Worm (Caenorhabditis elegans) whole organism, young adult: Measurements from ENCODE around the gene F49C5.11.
A peak's percentile ranks its signal among the peaks of the same experiment; 100 is the strongest.

Experiments used
- B0261.1 ChIP-seq: sonication (generic microtip); optimal IDR thresholded peaks from 2 replicates; lab custom pipeline; 2016; ENCODE audit warnings: mild to moderate bottlenecking, missing genetic modification characterization, moderate library complexity, missing compliant biosample characterization
- C17E4.6 ChIP-seq: fragments of 200-800 bp; sonication (Bioruptor generic); IDR thresholded peaks from 2 replicates; pipeline ENCODE4 v1.3.6; 2022; ENCODE audit warnings: missing genetic modification reagents, missing genetic modification characterization, missing compliant biosample characterization
- F10E7.11 ChIP-seq: sonication (generic microtip); optimal IDR thresholded peaks from 2 replicates; lab custom pipeline; 2017; ENCODE audit warnings: mild to moderate bottlenecking, missing genetic modification characterization, moderate library complexity, missing compliant biosample characterization
- F33H1.4 ChIP-seq: fragments of 200-800 bp; sonication (Bioruptor generic); IDR thresholded peaks from 2 replicates; pipeline ENCODE4 v1.3.6; 2022; ENCODE audit warnings: missing genetic modification reagents, missing genetic modification characterization, missing compliant biosample characterization
- F49E8.2 ChIP-seq: sonication (generic microtip); optimal IDR thresholded peaks from 3 replicates; lab custom pipeline; 2017; ENCODE audit warnings: missing genetic modification characterization, mild to moderate bottlenecking, missing compliant biosample characterization, antibody characterized with exemption, moderate library complexity; ENCODE audit not compliant: insufficient read depth
- F55B11.4 ChIP-seq: sonication (generic microtip); optimal IDR thresholded peaks from 2 replicates; lab custom pipeline; 2016; ENCODE audit warnings: missing compliant biosample characterization, missing genetic modification characterization, borderline replicate concordance; ENCODE audit not compliant: insufficient read depth
- F57A8.1 ChIP-seq: fragments of 200-800 bp; sonication (Bioruptor generic); optimal IDR thresholded peaks from 2 replicates; lab custom pipeline; 2018; ENCODE audit warnings: mild to moderate bottlenecking, missing genetic modification characterization, moderate library complexity, missing compliant biosample characterization
- K11D2.4 ChIP-seq: fragments of 200-800 bp; sonication (Bioruptor generic); IDR thresholded peaks from 2 replicates; pipeline ENCODE4 v1.3.6; 2022; ENCODE audit warnings: missing genetic modification reagents, missing genetic modification characterization, missing compliant biosample characterization
- K12H6.12 ChIP-seq: fragments of 200-800 bp; sonication (Bioruptor generic); optimal IDR thresholded peaks from 2 replicates; lab custom pipeline; 2018; ENCODE audit warnings: mild to moderate bottlenecking, missing genetic modification characterization, missing compliant biosample characterization
- Y53G8AR.9 ChIP-seq: fragments of 200-800 bp; sonication (Bioruptor generic); conservative IDR thresholded peaks from 2 replicates; pipeline ENCODE4 v1.3.6; 2022; ENCODE audit warnings: missing genetic modification reagents, missing genetic modification characterization, missing compliant biosample characterization
- Y95B8A.8 ChIP-seq: fragments of 200-800 bp; sonication (Bioruptor generic); IDR thresholded peaks from 2 replicates; pipeline ENCODE4 v1.3.6; 2022; ENCODE audit warnings: missing genetic modification reagents, missing genetic modification characterization, missing compliant biosample characterization
- attf-5 ChIP-seq: fragments of 200-800 bp; sonication (Bioruptor generic); optimal IDR thresholded peaks from 2 replicates; lab custom pipeline; 2018; ENCODE audit warnings: mild to moderate bottlenecking, missing genetic modification characterization, missing compliant biosample characterization
- ccch-3 ChIP-seq: fragments of 200-800 bp; sonication (Bioruptor generic); optimal IDR thresholded peaks from 2 replicates; lab custom pipeline; 2018; ENCODE audit warnings: mild to moderate bottlenecking, missing genetic modification characterization, missing compliant biosample characterization
- cebp-2 ChIP-seq: fragments of 200-800 bp; sonication (Bioruptor generic); IDR thresholded peaks from 2 replicates; pipeline ENCODE4 v1.3.6; 2022; ENCODE audit warnings: missing genetic modification characterization, missing compliant biosample characterization
- ceh-40 ChIP-seq: fragments of 200-800 bp; sonication (Bioruptor generic); IDR thresholded peaks from 2 replicates; pipeline ENCODE4 v1.3.6; 2022; ENCODE audit warnings: missing genetic modification characterization, missing compliant biosample characterization
- ceh-58 ChIP-seq: fragments of 200-800 bp; sonication (Bioruptor generic); IDR thresholded peaks from 2 replicates; pipeline ENCODE4 v1.3.6; 2022; ENCODE audit warnings: missing genetic modification characterization, missing compliant biosample characterization
- ceh-79 ChIP-seq: sonication (generic microtip); optimal IDR thresholded peaks from 2 replicates; lab custom pipeline; 2017; ENCODE audit warnings: mild to moderate bottlenecking, missing genetic modification characterization, missing compliant biosample characterization
- chd-7 ChIP-seq: sonication (generic microtip); optimal IDR thresholded peaks from 2 replicates; lab custom pipeline; 2016; ENCODE audit warnings: mild to moderate bottlenecking, missing genetic modification characterization, moderate library complexity, missing compliant biosample characterization
- dox-1 ChIP-seq: fragments of 200-800 bp; sonication (Bioruptor generic); IDR thresholded peaks from 2 replicates; pipeline ENCODE4 v1.3.6; 2022; ENCODE audit warnings: missing genetic modification reagents, missing genetic modification characterization, missing compliant biosample characterization
- dpl-1 ChIP-seq: fragments of 150-350 bp; optimal IDR thresholded peaks from 2 replicates; lab custom pipeline; 2014; ENCODE audit warnings: missing biosample characterization, missing genetic modification reagents, missing genetic modification characterization
- egrh-3 ChIP-seq: fragments of 200-800 bp; sonication (Bioruptor generic); IDR thresholded peaks from 2 replicates; pipeline ENCODE4 v1.3.6; 2022; ENCODE audit warnings: missing genetic modification reagents, missing genetic modification characterization, missing compliant biosample characterization
- ekl-4 ChIP-seq: fragments of 200-800 bp; sonication (Bioruptor generic); IDR thresholded peaks from 2 replicates; pipeline ENCODE4 v1.3.6; 2022; ENCODE audit warnings: missing genetic modification reagents, missing genetic modification characterization, missing compliant biosample characterization
- fkh-3 ChIP-seq: sonication (generic microtip); optimal IDR thresholded peaks from 2 replicates; lab custom pipeline; 2016; ENCODE audit warnings: mild to moderate bottlenecking, missing genetic modification characterization, missing compliant biosample characterization
- him-1 ChIP-seq: sonication (generic microtip); optimal IDR thresholded peaks from 2 replicates; lab custom pipeline; 2016; ENCODE audit warnings: missing genotype, missing genetic modification reagents, missing genetic modification characterization, missing compliant biosample characterization
- hrde-1 ChIP-seq: sonication (generic microtip); optimal IDR thresholded peaks from 2 replicates; lab custom pipeline; 2016; ENCODE audit warnings: missing genetic modification characterization, mild to moderate bottlenecking, missing compliant biosample characterization, moderate library complexity, missing genotype, missing genetic modification reagents, borderline replicate concordance
- let-607 ChIP-seq, 2 experiments: fragments of 200-800 bp in 1 of 2; sonication (Bioruptor generic) in 1 of 2; sonication (generic microtip) in 1 of 2; optimal IDR thresholded peaks; 2 replicates each; lab custom pipeline; 2016 to 2018; ENCODE audit warnings: mild to moderate bottlenecking in 2 of 2, missing compliant biosample characterization in 2 of 2, missing genetic modification characterization in 2 of 2, moderate library complexity in 2 of 2, missing genotype in 1 of 2
- lin-26 ChIP-seq: fragments of 200-800 bp; sonication (Bioruptor generic); IDR thresholded peaks from 2 replicates; pipeline ENCODE4 v1.3.6; 2022; ENCODE audit warnings: missing genetic modification reagents, missing genetic modification characterization, missing compliant biosample characterization
- lin-35 ChIP-seq, 3 experiments: fragments of 150-350 bp in 2 of 3; sonication (generic microtip) in 1 of 3; optimal IDR thresholded peaks; 2 replicates each; lab custom pipeline; 2014 to 2018; ENCODE audit warnings: missing biosample characterization in 3 of 3, missing genetic modification characterization in 3 of 3, missing genetic modification reagents in 3 of 3
- lir-1 ChIP-seq: fragments of 200-800 bp; sonication (Bioruptor generic); conservative IDR thresholded peaks from 2 replicates; pipeline ENCODE4 v1.3.6; 2022; ENCODE audit warnings: missing genetic modification reagents, missing genetic modification characterization, missing compliant biosample characterization
- lsy-27 ChIP-seq: sonication (generic microtip); optimal IDR thresholded peaks from 2 replicates; lab custom pipeline; 2017; ENCODE audit warnings: missing genetic modification characterization, mild to moderate bottlenecking, missing compliant biosample characterization, antibody characterized with exemption, missing genotype, borderline replicate concordance; ENCODE audit not compliant: insufficient read depth
- madf-6 ChIP-seq: fragments of 200-800 bp; sonication (Bioruptor generic); IDR thresholded peaks from 2 replicates; pipeline ENCODE4 v1.3.6; 2022; ENCODE audit warnings: missing genetic modification reagents, missing genetic modification characterization, missing compliant biosample characterization
- madf-8 ChIP-seq: fragments of 200-800 bp; sonication (Bioruptor generic); conservative IDR thresholded peaks from 2 replicates; pipeline ENCODE4 v1.3.6; 2022; ENCODE audit warnings: missing genetic modification reagents, missing genetic modification characterization, missing compliant biosample characterization
- mcd-1 ChIP-seq: fragments of 200-800 bp; sonication (Bioruptor generic); IDR thresholded peaks from 2 replicates; pipeline ENCODE4 v1.3.6; 2022; ENCODE audit warnings: missing genetic modification reagents, missing genetic modification characterization, missing compliant biosample characterization
- mel-28 ChIP-seq: sonication (generic microtip); optimal IDR thresholded peaks from 2 replicates; lab custom pipeline; 2016; ENCODE audit warnings: borderline replicate concordance, mild to moderate bottlenecking, missing genetic modification characterization, missing compliant biosample characterization
- mes-4 ChIP-seq: sonication (generic microtip); optimal IDR thresholded peaks from 2 replicates; lab custom pipeline; 2016; ENCODE audit warnings: missing genotype, missing genetic modification characterization, missing compliant biosample characterization
- mxl-1 ChIP-seq: sonication (generic microtip); optimal IDR thresholded peaks from 2 replicates; lab custom pipeline; 2016; ENCODE audit warnings: missing genetic modification characterization, missing compliant biosample characterization
- nhr-179 ChIP-seq: sonication (generic microtip); optimal IDR thresholded peaks from 2 replicates; lab custom pipeline; 2016; ENCODE audit warnings: mild to moderate bottlenecking, missing genetic modification characterization, missing compliant biosample characterization
- pha-4 ChIP-seq: fragments of 150-350 bp; sonication (generic microtip); optimal IDR thresholded peaks from 2 replicates; lab custom pipeline; 2014; ENCODE audit warnings: missing biosample characterization, missing genetic modification reagents, missing genetic modification characterization
- rcor-1 ChIP-seq: fragments of 200-800 bp; sonication (Bioruptor generic); IDR thresholded peaks from 2 replicates; pipeline ENCODE4 v1.3.6; 2022; ENCODE audit warnings: missing genetic modification reagents, missing genetic modification characterization, missing compliant biosample characterization
- rec-8 ChIP-seq, 2 experiments: sonication (generic microtip); optimal IDR thresholded peaks; 2 replicates each; lab custom pipeline; 2016; ENCODE audit warnings: mild to moderate bottlenecking in 2 of 2, missing genetic modification characterization in 2 of 2, missing genetic modification reagents in 2 of 2, missing genotype in 2 of 2, missing biosample characterization in 1 of 2, missing compliant biosample characterization in 1 of 2, moderate library complexity in 1 of 2
- repo-1 ChIP-seq: sonication (generic microtip); optimal IDR thresholded peaks from 2 replicates; lab custom pipeline; 2017; ENCODE audit warnings: mild to moderate bottlenecking, missing genetic modification characterization, missing compliant biosample characterization
- snpc-4 ChIP-seq, 5 experiments: fragments of 150-350 bp in 1 of 5; sonication (generic microtip) in 4 of 5; optimal IDR thresholded peaks; 2 replicates each; lab custom pipeline; 2014 to 2018; ENCODE audit warnings: missing genetic modification characterization in 5 of 5, missing biosample characterization in 3 of 5, antibody characterized with exemption in 2 of 5, mild to moderate bottlenecking in 2 of 5, missing compliant biosample characterization in 2 of 5, missing genotype in 2 of 5, moderate library complexity in 2 of 5, missing genetic modification reagents in 1 of 5
- unc-130 ChIP-seq: sonication (generic microtip); optimal IDR thresholded peaks from 2 replicates; lab custom pipeline; 2016; ENCODE audit warnings: missing genetic modification reagents, missing genetic modification characterization, missing compliant biosample characterization
- xnd-1 ChIP-seq: sonication (generic microtip); optimal IDR thresholded peaks from 2 replicates; lab custom pipeline; 2016; ENCODE audit warnings: missing genotype, missing genetic modification reagents, missing genetic modification characterization, missing compliant biosample characterization
- ztf-18 ChIP-seq: sonication (generic microtip); optimal IDR thresholded peaks from 2 replicates; lab custom pipeline; 2016; ENCODE audit warnings: missing genotype, mild to moderate bottlenecking, missing genetic modification characterization, missing compliant biosample characterization
- ztf-26 ChIP-seq: sonication (generic microtip); optimal IDR thresholded peaks from 2 replicates; lab custom pipeline; 2017; ENCODE audit warnings: missing genetic modification characterization, missing compliant biosample characterization
- ztf-28 ChIP-seq: fragments of 200-800 bp; sonication (Bioruptor generic); IDR thresholded peaks from 2 replicates; pipeline ENCODE4 v1.3.6; 2022; ENCODE audit warnings: missing genetic modification reagents, missing genetic modification characterization, missing compliant biosample characterization

Gene F49C5.11

ce11 chrII:12542594-12542997 lies 13.1 kb upstream of the F49C5.11 start (continued):
- TF ChIP-seq him-1 (peak; percentile 42), ccch-3 (GFP tag; lab: Kevin White, UChicago) (no peak), ceh-40 (GFP tag; lab: Robert Waterston, UW) (no peak), lsy-27 (no peak), rcor-1 (GFP tag; lab: Robert Waterston, UW) (0 out of 2 replicates have a peak, but pooled peaks have one; percentile 34), ztf-18 (tag; lab: Kevin White, UChicago) (peak; percentile 42), ztf-28 (GFP tag; lab: Robert Waterston, UW) (no peak), unc-130 (GFP tag; lab: Kevin White, UChicago) (peak; percentile 5), ceh-79 (no peak), hrde-1 (tag; lab: Kevin White, UChicago) (peak; percentile 67), Y95B8A.8 (GFP tag; lab: Robert Waterston, UW) (no peak), F49E8.2 (tag; lab: Kevin White, UChicago) (peak; percentile 11), lin-26 (peak; percentile 90), mel-28 (tag; lab: Kevin White, UChicago) (no peak), mes-4 (tag; lab: Kevin White, UChicago) (peak; percentile 39), K11D2.4 (GFP tag; lab: Robert Waterston, UW) (no peak), ceh-58 (no peak), lin-35 (GFP tag; optimal IDR thresholded peaks at IDR 0.05; lab: Kevin White, UChicago) (no peak), repo-1 (tag; lab: Kevin White, UChicago) (peak; percentile 45), ekl-4 (0 out of 2 replicates have a peak, but pooled peaks have one; percentile 21), lir-1 (GFP tag; lab: Robert Waterston, UW) (no peak), F10E7.11 (tag; lab: Kevin White, UChicago) (no peak), chd-7 (tag; lab: Kevin White, UChicago) (no peak), mxl-1 (tag; lab: Kevin White, UChicago) (peak; percentile 34), F57A8.1 (GFP tag; lab: Kevin White, UChicago) (peak; percentile 56), madf-6 (GFP tag; lab: Robert Waterston, UW) (peak; percentile 41), madf-8 (GFP tag; lab: Robert Waterston, UW) (no peak), B0261.1 (peak; percentile 68), let-607 (tag; optimal IDR thresholded peaks at IDR 0.05; lab: Kevin White, UChicago) (no peak), nhr-179 (tag; lab: Kevin White, UChicago) (no peak), rec-8 (tag; optimal IDR thresholded peaks at IDR 0.05; lab: Kevin White, UChicago) (no peak), pha-4 (tag; lab: Kevin White, UChicago) (no peak), dpl-1 (GFP tag; lab: Kevin White, UChicago) (no peak), Y53G8AR.9 (GFP tag; lab: Robert Waterston, UW) (no peak), snpc-4 (GFP tag; optimal IDR thresholded peaks at IDR 0.05; lab: Kevin White, UChicago) (peak; percentile 40), snpc-4 (tag; optimal IDR thresholded peaks at IDR 0.05; lab: Kevin White, UChicago) (peak in 1 of 4 experiments; percentile 30), egrh-3 (GFP tag; lab: Robert Waterston, UW) (no peak), fkh-3 (tag; lab: Kevin White, UChicago) (peak; percentile 27), attf-5 (GFP tag; lab: Kevin White, UChicago) (no peak), ztf-26 (tag; lab: Kevin White, UChicago) (no peak), dox-1 (GFP tag; lab: Robert Waterston, UW) (peak; percentile 57; the same call in 1 of the 2 replicates), C17E4.6 (no peak), xnd-1 (tag; lab: Kevin White, UChicago) (no peak), cebp-2 (GFP tag; lab: Robert Waterston, UW) (0 out of 2 replicates have a peak, but pooled peaks have one; percentile 21), F55B11.4 (tag; lab: Kevin White, UChicago) (no peak), F33H1.4 (no peak), mcd-1 (GFP tag; lab: Robert Waterston, UW) (no peak), K12H6.12 (tag; lab: Kevin White, UChicago) (no peak)
